Fruit fly (Drosophila melanogaster) whole organism, embryonic: ENCODE data around the gene meigo.

Experiments
- Blimp-1 ChIP-seq: fragments of 200-800 bp; sonication (Bioruptor generic); optimal IDR thresholded peaks from 3 replicates; lab custom pipeline; 2018; ENCODE audit warnings: missing biosample characterization, missing genetic modification characterization, mild to moderate bottlenecking, moderate library complexity, missing genetic modification reagents
- CG10565 ChIP-seq: fragments of 200-800 bp; sonication (Bioruptor generic); optimal IDR thresholded peaks from 3 replicates; lab custom pipeline; 2016; ENCODE audit warnings: missing biosample characterization, mild to moderate bottlenecking, missing genetic modification characterization
- CG10654 ChIP-seq: fragments of 200-800 bp; sonication (Bioruptor generic); optimal IDR thresholded peaks from 2 replicates; lab custom pipeline; 2016; ENCODE audit warnings: missing biosample characterization, missing genetic modification characterization
- CG12769 ChIP-seq: fragments of 200-800 bp; sonication (Bioruptor generic); optimal IDR thresholded peaks from 2 replicates; lab custom pipeline; 2019; ENCODE audit warnings: missing biosample characterization, mild to moderate bottlenecking, missing genetic modification characterization, moderate library complexity
- CG13296 ChIP-seq: fragments of 200-800 bp; sonication (Bioruptor generic); optimal IDR thresholded peaks from 3 replicates; lab custom pipeline; 2018; ENCODE audit warnings: missing biosample characterization, mild to moderate bottlenecking, missing genetic modification characterization
- CG14965 ChIP-seq: fragments of 200-800 bp; sonication (Bioruptor generic); optimal IDR thresholded peaks from 2 replicates; lab custom pipeline; 2016; ENCODE audit warnings: missing biosample characterization, missing genetic modification characterization, borderline replicate concordance
- CG17359 ChIP-seq: fragments of 200-800 bp; sonication (Bioruptor generic); optimal IDR thresholded peaks from 3 replicates; lab custom pipeline; 2018; ENCODE audit warnings: missing biosample characterization, mild to moderate bottlenecking, missing genetic modification characterization, moderate library complexity
- CG18262 ChIP-seq: fragments of 200-800 bp; optimal IDR thresholded peaks from 3 replicates; lab custom pipeline; 2019; ENCODE audit warnings: missing biosample characterization, mild to moderate bottlenecking, missing genetic modification characterization, moderate library complexity
- CG31441 ChIP-seq: fragments of 200-800 bp; sonication (Bioruptor generic); IDR thresholded peaks from 2 replicates; pipeline ENCODE4 v1.3.6; 2022; ENCODE audit warnings: missing biosample characterization, missing genetic modification characterization
- CG6813 ChIP-seq: fragments of 200-800 bp; sonication (Bioruptor generic); optimal IDR thresholded peaks from 2 replicates; lab custom pipeline; 2017; ENCODE audit warnings: missing biosample characterization, missing genetic modification characterization, mild to moderate bottlenecking, moderate library complexity, missing genetic modification reagents
- Drgx ChIP-seq: fragments of 200-800 bp; sonication (Bioruptor generic); IDR thresholded peaks from 2 replicates; pipeline ENCODE4 v1.3.6; 2022; ENCODE audit warnings: missing biosample characterization, missing genetic modification characterization
- E2f1 ChIP-seq: fragments of 200-800 bp; sonication (Bioruptor generic); IDR thresholded peaks from 2 replicates; pipeline ENCODE4 v1.3.6; 2022; ENCODE audit warnings: missing biosample characterization, missing genetic modification characterization
- Ets65A ChIP-seq: fragments of 200-800 bp; sonication (Bioruptor generic); peaks from one replicate; lab custom pipeline; 2016; ENCODE audit warnings: missing biosample characterization, missing genetic modification characterization
- Kr ChIP-seq: fragments of 200-800 bp; sonication (Bioruptor generic); optimal IDR thresholded peaks from 2 replicates; lab custom pipeline; 2017; ENCODE audit warnings: missing biosample characterization, mild to moderate bottlenecking, missing genetic modification characterization
- Med ChIP-seq: fragments of 200-800 bp; sonication (Bioruptor generic); peaks from one replicate; lab custom pipeline; 2016; ENCODE audit warnings: missing biosample characterization, missing genetic modification characterization, mild to moderate bottlenecking, inconsistent platforms, moderate library complexity
- Pdp1 ChIP-seq, 2 experiments: fragments of 200-800 bp; sonication (Bioruptor generic); optimal IDR thresholded peaks; 3 replicates each; lab custom pipeline; 2016; ENCODE audit warnings: missing biosample characterization in 2 of 2, missing genetic modification characterization in 2 of 2, mild to moderate bottlenecking in 1 of 2, moderate library complexity in 1 of 2
- Xrp1 ChIP-seq: fragments of 200-800 bp; sonication (Bioruptor generic); IDR thresholded peaks from 2 replicates; pipeline ENCODE4 v1.3.6; 2022; ENCODE audit warnings: missing biosample characterization, missing genetic modification characterization
- ato ChIP-seq: fragments of 200-800 bp; sonication (Bioruptor generic); IDR thresholded peaks from 2 replicates; pipeline ENCODE4 v1.3.6; 2022; ENCODE audit warnings: missing biosample characterization, missing genetic modification characterization; ENCODE audit not compliant: partially characterized antibody
- chif ChIP-seq, 2 experiments: fragments of 200-800 bp; sonication (Bioruptor generic); optimal IDR thresholded peaks; 3 replicates each; lab custom pipeline; 2016; ENCODE audit warnings: missing biosample characterization in 2 of 2, missing genetic modification characterization in 2 of 2
- chinmo ChIP-seq: fragments of 200-800 bp; sonication (Bioruptor generic); IDR thresholded peaks from 4 replicates; pipeline ENCODE4 v1.3.6; 2022; ENCODE audit warnings: missing biosample characterization, missing genetic modification characterization; ENCODE audit not compliant: partially characterized antibody
- ci ChIP-seq: fragments of 200-800 bp; sonication (Bioruptor generic); IDR thresholded peaks from 3 replicates; pipeline ENCODE4 v1.3.6; 2022; ENCODE audit warnings: missing biosample characterization, missing genetic modification characterization
- dmrt11E ChIP-seq: fragments of 200-800 bp; sonication (Bioruptor generic); optimal IDR thresholded peaks from 3 replicates; lab custom pipeline; 2018; ENCODE audit warnings: missing biosample characterization, mild to moderate bottlenecking, missing genetic modification characterization, moderate library complexity
- ems ChIP-seq: fragments of 200-800 bp; sonication (Bioruptor generic); optimal IDR thresholded peaks from 3 replicates; lab custom pipeline; 2016; ENCODE audit warnings: missing biosample characterization, missing genetic modification characterization
- en ChIP-seq: fragments of 200-800 bp; sonication (Bioruptor generic); optimal IDR thresholded peaks from 2 replicates; lab custom pipeline; 2016; ENCODE audit warnings: missing biosample characterization, missing genetic modification characterization
- inv ChIP-seq: fragments of 200-800 bp; sonication (Bioruptor generic); IDR thresholded peaks from 2 replicates; pipeline ENCODE4 v1.3.6; 2022; ENCODE audit warnings: missing biosample characterization, missing genetic modification characterization; ENCODE audit not compliant: partially characterized antibody
- kni ChIP-seq: fragments of 200-800 bp; sonication (Bioruptor generic); optimal IDR thresholded peaks from 3 replicates; lab custom pipeline; 2017; ENCODE audit warnings: mild to moderate bottlenecking, missing biosample characterization, missing genetic modification reagents, missing genetic modification characterization
- nom ChIP-seq: fragments of 200-800 bp; sonication (Bioruptor generic); optimal IDR thresholded peaks from 2 replicates; lab custom pipeline; 2017; ENCODE audit warnings: missing biosample characterization, missing genetic modification characterization, mild to moderate bottlenecking, moderate library complexity, missing genetic modification reagents
- sd ChIP-seq: fragments of 200-800 bp; sonication (Bioruptor generic); optimal IDR thresholded peaks from 3 replicates; lab custom pipeline; 2018; ENCODE audit warnings: missing biosample characterization, mild to moderate bottlenecking, missing genetic modification characterization, moderate library complexity
- sens ChIP-seq: fragments of 200-800 bp; sonication (Bioruptor generic); peaks from one replicate; lab custom pipeline; 2016; ENCODE audit warnings: missing biosample characterization, missing genetic modification characterization
- sima ChIP-seq: fragments of 200-800 bp; sonication (Bioruptor generic); optimal IDR thresholded peaks from 2 replicates; lab custom pipeline; 2016; ENCODE audit warnings: missing biosample characterization, missing genetic modification characterization
- tap ChIP-seq: fragments of 200-800 bp; optimal IDR thresholded peaks from 3 replicates; lab custom pipeline; 2019; ENCODE audit warnings: missing biosample characterization, mild to moderate bottlenecking, missing genetic modification characterization, moderate library complexity
- tgo ChIP-seq: fragments of 200-800 bp; sonication (Bioruptor generic); IDR thresholded peaks from 3 replicates; pipeline ENCODE4 v1.3.6; 2022; ENCODE audit warnings: missing biosample characterization, missing genetic modification characterization
- wdn ChIP-seq: fragments of 200-800 bp; sonication (Bioruptor generic); IDR thresholded peaks from 2 replicates; pipeline ENCODE4 v1.3.6; 2022; ENCODE audit warnings: missing biosample characterization, missing genetic modification characterization

Gene meigo

DNA sequence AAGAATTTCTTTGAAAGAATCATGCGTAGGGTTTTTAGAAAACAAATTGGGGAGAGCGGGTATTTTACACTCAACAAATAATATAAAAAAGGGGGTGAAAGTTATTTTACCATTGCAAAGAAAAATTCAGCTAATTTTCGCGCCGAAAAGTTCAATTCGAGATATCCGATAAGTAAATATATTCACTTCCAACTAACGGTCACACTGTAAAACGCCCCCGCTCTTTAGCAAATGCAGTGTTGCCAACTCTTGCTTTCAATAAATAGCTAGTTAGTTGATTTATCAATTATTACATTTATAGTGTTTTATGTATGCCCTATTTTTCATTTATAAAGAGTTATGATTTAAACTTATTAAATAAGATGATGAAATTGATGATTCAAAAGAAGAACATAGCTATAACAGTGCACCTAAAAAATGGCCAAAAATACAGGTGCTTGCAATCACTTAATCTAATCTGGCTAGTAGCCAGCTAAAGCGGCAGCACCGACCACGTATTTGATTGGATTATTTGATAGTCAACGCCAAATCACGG lies at the start of gene meigo (continued):
- no peak; the same call in none of the 2 replicates for TF ChIP-seq CG31441
- peak; percentile 76 for TF ChIP-seq CG13296 (GFP tag; lab: Kevin White, UChicago)
- TF ChIP-seq tgo (GFP tag; lab: Robert Waterston, UW): peak; percentile 66
- no peak for TF ChIP-seq Kr (GFP tag; lab: Kevin White, UChicago)
- TF ChIP-seq kni (GFP tag; lab: Kevin White, UChicago): peak; percentile 43
- 0 out of 2 replicates have a peak, but pooled peaks have one; percentile 27 for TF ChIP-seq E2f1 (GFP tag; lab: Robert Waterston, UW)
- no peak for TF ChIP-seq inv (GFP tag; lab: Robert Waterston, UW)
- TF ChIP-seq CG18262 (tag; lab: Kevin White, UChicago): peak; percentile 74

DNA sequence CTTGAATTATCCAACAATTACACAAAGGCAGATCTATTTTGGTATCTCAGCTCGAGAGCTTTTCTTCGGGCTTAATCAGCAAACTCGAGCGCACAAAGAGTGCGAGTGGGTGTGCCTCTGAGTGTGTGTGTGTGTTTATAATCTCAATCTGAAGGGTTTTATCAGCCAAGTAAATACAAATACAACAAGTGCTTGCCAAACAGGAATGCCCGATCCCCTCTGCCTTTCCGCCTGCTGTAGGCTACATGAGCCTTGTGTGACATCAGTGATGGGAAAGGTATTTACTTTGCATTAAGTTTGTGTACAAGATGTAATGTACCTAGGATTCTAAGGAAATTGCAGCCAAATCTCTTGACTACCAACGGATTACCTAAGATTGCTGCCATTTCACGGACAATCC lies 48.7 kb upstream of the meigo start:
- TF ChIP-seq nom (GFP tag; lab: Kevin White, UChicago) (peak; percentile 6), sens (peak; percentile 24), wdn (GFP tag; lab: Robert Waterston, UW) (no peak), CG10654 (GFP tag; lab: Kevin White, UChicago) (no peak), en (GFP tag; lab: Kevin White, UChicago) (no peak), Drgx (GFP tag; lab: Robert Waterston, UW) (peak; percentile 52; the same call in 1 of the 2 replicates), Xrp1 (GFP tag; lab: Robert Waterston, UW) (0 out of 2 replicates have a peak, but pooled peaks have one; percentile 12), CG14965 (GFP tag; lab: Kevin White, UChicago) (no peak)

DNA sequence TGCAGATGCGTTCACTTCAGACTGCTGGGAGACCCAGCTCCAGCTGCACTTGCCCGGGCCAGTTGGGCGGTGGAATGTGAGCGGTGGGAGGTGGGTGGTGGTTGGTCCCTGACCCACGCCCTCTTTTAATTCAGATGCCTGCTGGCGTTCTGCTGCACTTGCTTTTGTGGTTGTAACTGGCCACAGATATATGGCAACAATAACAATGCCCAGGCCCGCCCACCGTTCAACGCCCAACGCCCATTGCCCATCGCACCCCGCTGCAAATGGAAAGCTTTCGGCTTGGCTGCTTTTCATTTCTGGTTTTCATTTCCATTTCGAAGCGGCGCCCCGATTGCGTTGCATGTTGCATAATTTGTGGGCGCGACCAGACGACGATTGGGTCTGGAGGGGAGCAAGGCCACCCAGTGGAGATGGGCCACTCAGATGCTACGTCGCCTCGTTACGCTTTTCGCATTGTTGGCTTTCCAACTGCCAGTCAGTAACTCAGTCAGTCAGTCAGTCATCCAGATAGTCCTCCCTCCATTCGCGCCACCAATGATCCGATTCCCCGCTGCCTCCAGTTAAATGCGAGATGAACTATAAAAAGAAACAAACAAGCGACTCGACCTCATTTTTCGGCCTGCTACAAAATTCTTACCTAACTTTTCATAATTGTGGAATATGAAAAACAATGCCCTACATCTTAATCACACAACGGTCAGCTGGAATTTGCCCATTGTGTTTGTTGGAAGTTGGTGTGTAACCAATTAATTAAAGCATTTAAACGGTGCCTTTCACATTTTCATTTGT lies 47.6 kb upstream of the meigo start:
- TF ChIP-seq tap (tag; lab: Kevin White, UChicago) (no peak), ems (GFP tag; lab: Kevin White, UChicago) (no peak), sd (peak; percentile 7), ci (GFP tag; lab: Robert Waterston, UW) (0 out of 3 replicates have a peak, but pooled peaks have one; percentile 36), dmrt11E (tag; lab: Kevin White, UChicago) (no peak), Med (peak; percentile 51), ato (GFP tag; lab: Robert Waterston, UW) (0 out of 2 replicates have a peak, but pooled peaks have one; percentile 16), Ets65A (GFP tag; lab: Kevin White, UChicago) (peak; percentile 77), CG12769 (tag; lab: Kevin White, UChicago) (peak; percentile 51), CG17359 (tag; lab: Kevin White, UChicago) (no peak), chif (GFP tag; optimal IDR thresholded peaks at IDR 0.05; lab: Kevin White, UChicago) (no peak), Pdp1 (GFP tag; optimal IDR thresholded peaks at IDR 0.05; lab: Kevin White, UChicago) (peak in 1 of 2 experiments; percentile 80), CG10565 (GFP tag; lab: Kevin White, UChicago) (no peak)

DNA sequence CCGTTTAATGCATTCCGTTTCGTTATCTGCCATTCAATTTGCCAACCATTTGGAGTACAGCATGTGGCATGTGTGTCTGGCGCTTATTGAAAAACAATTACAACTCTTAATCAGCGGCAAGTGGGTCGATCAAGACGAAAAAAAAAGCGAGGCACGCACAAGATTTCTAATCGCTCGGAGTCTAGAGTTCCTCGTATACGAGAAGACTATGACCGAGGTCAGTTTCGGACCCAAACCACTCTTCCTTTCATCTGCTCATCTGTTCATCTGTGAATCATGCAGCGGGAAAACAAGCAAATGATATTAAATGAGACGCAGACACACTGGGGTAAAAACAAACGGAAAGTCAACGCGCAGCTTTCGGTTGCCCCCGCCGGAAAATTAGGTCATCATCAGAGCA lies 46.6 kb upstream of the meigo start:
- TF ChIP-seq chinmo (GFP tag; lab: Robert Waterston, UW): 0 out of 4 replicates have a peak, but pooled peaks have one; percentile 36
- peak; percentile 45 for TF ChIP-seq CG12769 (tag; lab: Kevin White, UChicago)
- no peak for TF ChIP-seq CG6813 (GFP tag; lab: Kevin White, UChicago)
- TF ChIP-seq ci (GFP tag; lab: Robert Waterston, UW): no peak
- peak; percentile 60 for TF ChIP-seq Blimp-1 (GFP tag; lab: Kevin White, UChicago)
- TF ChIP-seq sima (GFP tag; lab: Kevin White, UChicago): no peak
